Fruit fly (Drosophila melanogaster): ENCODE results near the gene CG15628.

CG15628 gene

dm6 chr2L:4861503-4861902 lies 39.9 kb downstream of the CG15628 start (continued):
- TF ChIP-seq CG10274 (GFP tag; optimal IDR thresholded peaks at IDR 0.05) (no peak), CG10366 (GFP tag; IDR thresholded peaks at IDR 0.05) (peak; percentile 16; the same call in 1 of the 2 replicates), Hsf (GFP tag; optimal IDR thresholded peaks at IDR 0.05) (no peak), pnt (GFP tag; optimal IDR thresholded peaks at IDR 0.05) (no peak), gce (GFP tag; IDR thresholded peaks at IDR 0.05) (no peak), CG3163 (GFP tag; optimal IDR thresholded peaks at IDR 0.05) (no peak), Taf1 (GFP tag; IDR thresholded peaks at IDR 0.05) (0 out of 2 replicates have a peak, but pooled peaks have one; percentile 15), pfk (GFP tag; optimal IDR thresholded peaks at IDR 0.05) (no peak), oc (tag; optimal IDR thresholded peaks at IDR 0.05) (no peak), Trl (optimal IDR thresholded peaks at IDR 0.05) (no peak), Trl (GFP tag; optimal IDR thresholded peaks at IDR 0.05) (no peak), Aef1 (GFP tag; IDR thresholded peaks at IDR 0.05) (peak; percentile 38; the same call in 1 of the 3 replicates), E2f2 (GFP tag; IDR thresholded peaks at IDR 0.05) (no peak; the same call in 1 of the 2 replicates), CG17359 (tag; optimal IDR thresholded peaks at IDR 0.05) (no peak), h (optimal IDR thresholded peaks at IDR 0.05) (no peak), Eip74EF (GFP tag; optimal IDR thresholded peaks at IDR 0.05) (no peak), CG7928 (GFP tag; optimal IDR thresholded peaks at IDR 0.05) (no peak), Myb (GFP tag; optimal IDR thresholded peaks at IDR 0.05) (no peak), Chrac-16 (GFP tag; optimal IDR thresholded peaks at IDR 0.05) (no peak), CG10147 (GFP tag; optimal IDR thresholded peaks at IDR 0.05) (no peak), CG1792 (GFP tag; optimal IDR thresholded peaks at IDR 0.05) (no peak), CG12391 (tag; optimal IDR thresholded peaks at IDR 0.05) (peak; percentile 2), Hr51 (GFP tag; optimal IDR thresholded peaks at IDR 0.05) (peak in 1 of 2 experiments; percentile 10), gsb-n (tag; optimal IDR thresholded peaks at IDR 0.05) (no peak), Rx (GFP tag; IDR thresholded peaks at IDR 0.05) (peak; percentile 57; the same call in 1 of the 2 replicates), rib (GFP tag; IDR thresholded peaks at IDR 0.05) (no peak), CG11696 (GFP tag; IDR thresholded peaks at IDR 0.05) (peak; percentile 53; the same call in 1 of the 2 replicates), row (GFP tag; IDR thresholded peaks at IDR 0.05) (peak; percentile 65), Camta (GFP tag; optimal IDR thresholded peaks at IDR 0.05) (peak; percentile 1), CG1602 (GFP tag; optimal IDR thresholded peaks at IDR 0.05) (no peak), Gug (GFP tag; IDR thresholded peaks at IDR 0.05) (peak; percentile 66; the same call in 3 of the 4 replicates), fd96Cb (tag; optimal IDR thresholded peaks at IDR 0.05) (peak; percentile 38), CG7745 (tag; optimal IDR thresholded peaks at IDR 0.05) (no peak), Fer3 (tag; optimal IDR thresholded peaks at IDR 0.05) (peak; percentile 63), chm (GFP tag; IDR thresholded peaks at IDR 0.05) (no peak), CG17568 (GFP tag; optimal IDR thresholded peaks at IDR 0.05) (no peak), CG13296 (GFP tag; optimal IDR thresholded peaks at IDR 0.05) (peak; percentile 39), CG8290 (GFP tag; optimal IDR thresholded peaks at IDR 0.05) (no peak), CG8290 (tag; optimal IDR thresholded peaks at IDR 0.05) (no peak), CG4404 (GFP tag; IDR thresholded peaks at IDR 0.05) (peak; percentile 31; the same call in 1 of the 2 replicates), CG34422 (GFP tag; IDR thresholded peaks at IDR 0.05) (peak; percentile 52; the same call in 2 of the 3 replicates), Drgx (GFP tag; IDR thresholded peaks at IDR 0.05) (peak; percentile 38; the same call in 1 of the 2 replicates), gsb (GFP tag; IDR thresholded peaks at IDR 0.05) (peak; percentile 62; the same call in 1 of the 2 replicates), stc (GFP tag; IDR thresholded peaks at IDR 0.05) (0 out of 2 replicates have a peak, but pooled peaks have one; percentile 27), Kr (GFP tag; optimal IDR thresholded peaks at IDR 0.05) (no peak), Max (GFP tag; optimal IDR thresholded peaks at IDR 0.05) (no peak), grau (tag; optimal IDR thresholded peaks at IDR 0.05) (peak; percentile 60), Gsc (GFP tag; IDR thresholded peaks at IDR 0.05) (no peak), CG9727 (GFP tag; optimal IDR thresholded peaks at IDR 0.05) (peak; percentile 4), gem (tag; optimal IDR thresholded peaks at IDR 0.05) (peak; percentile 47), dmrt99B (tag; optimal IDR thresholded peaks at IDR 0.05) (peak; percentile 65), CG10959 (GFP tag; IDR thresholded peaks at IDR 0.05) (no peak)
